Worm (Caenorhabditis elegans) whole organism, L2 larva: Measurements from ENCODE around the gene nish-1.

Experiments used
- blmp-1 ChIP-seq: sonication (generic microtip); optimal IDR thresholded peaks from 2 replicates; lab custom pipeline; 2017; ENCODE audit warnings: missing genetic modification characterization, mild to moderate bottlenecking, missing compliant biosample characterization, antibody characterized with exemption, moderate library complexity; ENCODE audit not compliant: insufficient read depth
- nhr-11 ChIP-seq: fragments of 150-350 bp; optimal IDR thresholded peaks from 2 replicates; lab custom pipeline; 2014; ENCODE audit warnings: missing biosample characterization, missing genetic modification characterization
- nhr-129 ChIP-seq: fragments of 150-350 bp; optimal IDR thresholded peaks from 2 replicates; lab custom pipeline; 2014; ENCODE audit warnings: missing biosample characterization, missing genetic modification characterization
- peb-1 ChIP-seq: fragments of 150-350 bp; optimal IDR thresholded peaks from 2 replicates; lab custom pipeline; 2014; ENCODE audit warnings: missing biosample characterization, missing genetic modification characterization
- skn-1 ChIP-seq: sonication (generic microtip); optimal IDR thresholded peaks from 2 replicates; lab custom pipeline; 2017; ENCODE audit warnings: missing biosample characterization, missing genetic modification characterization

DNA sequence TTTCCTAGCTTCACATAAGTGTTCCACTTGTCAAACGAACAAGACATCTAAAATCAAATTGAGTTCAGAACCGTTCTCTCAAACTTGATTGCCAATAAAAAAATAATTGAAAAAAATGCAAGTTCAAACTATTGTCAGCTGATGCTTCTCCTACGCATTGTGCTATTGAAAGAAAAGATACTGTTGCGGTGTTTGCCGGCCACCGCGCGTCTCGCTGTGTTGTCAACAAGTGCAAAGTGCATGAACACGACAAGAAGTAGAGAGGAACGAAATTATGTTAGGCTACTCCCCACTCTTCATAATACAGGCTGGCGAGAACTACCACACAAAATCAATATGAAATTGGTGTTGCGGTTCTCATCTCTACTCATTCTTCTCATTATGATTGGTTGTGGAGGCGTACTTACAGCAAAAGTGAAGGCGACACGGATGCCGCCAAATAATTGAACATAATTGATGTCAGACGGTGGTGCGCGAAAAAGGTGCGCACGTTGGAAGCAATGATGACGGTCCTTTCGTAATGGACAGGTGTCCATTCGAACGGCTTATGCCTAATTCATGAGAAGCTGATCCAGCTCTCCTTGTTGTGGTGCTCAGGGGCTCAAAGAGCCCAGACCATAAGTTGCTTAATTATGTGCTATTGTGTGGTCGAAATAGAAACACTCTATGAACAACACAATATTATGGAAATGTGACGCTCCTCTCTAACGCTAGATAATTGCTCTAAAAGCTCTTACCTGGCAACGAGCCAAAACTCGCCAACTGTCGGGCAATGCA, 3.4 kb downstream of the nish-1 start:
- TF ChIP-seq nhr-11 (tag; lab: Kevin White, UChicago) (no peak), peb-1 (tag; lab: Kevin White, UChicago) (no peak), nhr-129 (no peak), blmp-1 (tag; lab: Kevin White, UChicago) (no peak), skn-1 (tag; lab: Kevin White, UChicago) (no peak)
